Fruit fly (Drosophila melanogaster) whole organism, embryonic: Measurements from ENCODE around the gene S6KL.
A peak's percentile ranks its signal among the peaks of the same experiment; 100 is the strongest.

Experiments
- Antp ChIP-seq: fragments of 200-800 bp; sonication (Bioruptor generic); optimal IDR thresholded peaks from 3 replicates; lab custom pipeline; 2016; ENCODE audit warnings: missing biosample characterization, missing genetic modification characterization
- CG10267 ChIP-seq: fragments of 200-800 bp; sonication (Bioruptor generic); optimal IDR thresholded peaks from 2 replicates; lab custom pipeline; 2018; ENCODE audit warnings: missing biosample characterization, mild to moderate bottlenecking, missing genetic modification characterization, moderate library complexity
- CG10565 ChIP-seq: fragments of 200-800 bp; sonication (Bioruptor generic); optimal IDR thresholded peaks from 3 replicates; lab custom pipeline; 2016; ENCODE audit warnings: missing biosample characterization, mild to moderate bottlenecking, missing genetic modification characterization
- CG13775 ChIP-seq: fragments of 200-800 bp; sonication (Bioruptor generic); optimal IDR thresholded peaks from 3 replicates; lab custom pipeline; 2017; ENCODE audit warnings: missing biosample characterization, mild to moderate bottlenecking, missing genetic modification characterization
- CG15479 ChIP-seq: fragments of 200-800 bp; sonication (Bioruptor generic); optimal IDR thresholded peaks from 3 replicates; lab custom pipeline; 2019; ENCODE audit warnings: missing biosample characterization, mild to moderate bottlenecking, missing genetic modification characterization, moderate library complexity
- CG17385 ChIP-seq: fragments of 200-800 bp; sonication (Bioruptor generic); optimal IDR thresholded peaks from 3 replicates; lab custom pipeline; 2018; ENCODE audit warnings: missing biosample characterization, mild to moderate bottlenecking, missing genetic modification characterization
- CG17829 ChIP-seq: fragments of 200-800 bp; optimal IDR thresholded peaks from 2 replicates; lab custom pipeline; 2019; ENCODE audit warnings: missing biosample characterization, mild to moderate bottlenecking, missing genetic modification characterization, moderate library complexity
- CG31388 ChIP-seq: fragments of 200-800 bp; sonication (Bioruptor generic); optimal IDR thresholded peaks from 2 replicates; lab custom pipeline; 2016; ENCODE audit warnings: missing biosample characterization, missing genetic modification characterization
- CG4617 ChIP-seq: fragments of 200-800 bp; sonication (Bioruptor generic); optimal IDR thresholded peaks from 3 replicates; lab custom pipeline; 2016; ENCODE audit warnings: missing biosample characterization, missing genetic modification characterization, borderline replicate concordance
- CG6791 ChIP-seq: fragments of 200-800 bp; sonication (Bioruptor generic); IDR thresholded peaks from 3 replicates; pipeline ENCODE4 v1.3.6; 2022; ENCODE audit warnings: missing biosample characterization, missing genetic modification characterization; ENCODE audit not compliant: partially characterized antibody
- CG7271 ChIP-seq: fragments of 200-800 bp; sonication (Bioruptor generic); optimal IDR thresholded peaks from 2 replicates; lab custom pipeline; 2018; ENCODE audit warnings: missing biosample characterization, mild to moderate bottlenecking, missing genetic modification characterization, moderate library complexity
- CG8359 ChIP-seq: fragments of 200-800 bp; sonication (Bioruptor generic); optimal IDR thresholded peaks from 2 replicates; lab custom pipeline; 2017; ENCODE audit warnings: missing biosample characterization, mild to moderate bottlenecking, missing genetic modification characterization, borderline replicate concordance
- Camta ChIP-seq: fragments of 200-800 bp; sonication (Bioruptor generic); optimal IDR thresholded peaks from 2 replicates; lab custom pipeline; 2016; ENCODE audit warnings: missing biosample characterization, missing genetic modification characterization
- D19A ChIP-seq: fragments of 200-800 bp; optimal IDR thresholded peaks from 3 replicates; lab custom pipeline; 2019; ENCODE audit warnings: missing biosample characterization, mild to moderate bottlenecking, missing genetic modification characterization, moderate library complexity
- Dip3 ChIP-seq: fragments of 200-800 bp; sonication (Bioruptor generic); optimal IDR thresholded peaks from 3 replicates; lab custom pipeline; 2016; ENCODE audit warnings: missing biosample characterization, missing genetic modification characterization
- Ets97D ChIP-seq: fragments of 200-800 bp; sonication (Bioruptor generic); optimal IDR thresholded peaks from 3 replicates; lab custom pipeline; 2016; ENCODE audit warnings: missing biosample characterization, missing genetic modification characterization
- Hmr ChIP-seq: fragments of 200-800 bp; sonication (Bioruptor generic); optimal IDR thresholded peaks from 3 replicates; lab custom pipeline; 2017; ENCODE audit warnings: mild to moderate bottlenecking, missing biosample characterization, missing genetic modification reagents, missing genetic modification characterization
- NC2α ChIP-seq: fragments of 200-800 bp; sonication (Bioruptor generic); optimal IDR thresholded peaks from 2 replicates; lab custom pipeline; 2016; ENCODE audit warnings: missing biosample characterization, missing genetic modification characterization
- Neu2 ChIP-seq: fragments of 200-800 bp; sonication (Bioruptor generic); optimal IDR thresholded peaks from 3 replicates; lab custom pipeline; 2016; ENCODE audit warnings: missing biosample characterization, missing genetic modification characterization, borderline replicate concordance
- Nf-YA ChIP-seq: fragments of 200-800 bp; sonication (Bioruptor generic); IDR thresholded peaks from 2 replicates; pipeline ENCODE4 v1.3.6; 2022; ENCODE audit warnings: missing biosample characterization, missing genetic modification characterization
- NfI ChIP-seq: fragments of 200-800 bp; sonication (Bioruptor generic); optimal IDR thresholded peaks from 3 replicates; lab custom pipeline; 2018; ENCODE audit warnings: missing biosample characterization, mild to moderate bottlenecking, missing genetic modification characterization, moderate library complexity
- Six4 ChIP-seq: fragments of 200-800 bp; sonication (Bioruptor generic); optimal IDR thresholded peaks from 2 replicates; lab custom pipeline; 2016; ENCODE audit warnings: missing biosample characterization, missing genetic modification characterization
- Sox102F ChIP-seq: fragments of 200-800 bp; sonication (Bioruptor generic); optimal IDR thresholded peaks from 2 replicates; lab custom pipeline; 2018; ENCODE audit warnings: missing biosample characterization, mild to moderate bottlenecking, missing genetic modification characterization, moderate library complexity
- TFAM ChIP-seq: fragments of 200-800 bp; sonication (Bioruptor generic); optimal IDR thresholded peaks from 2 replicates; lab custom pipeline; 2017; ENCODE audit warnings: missing biosample characterization, missing genetic modification characterization, inconsistent platforms
- Xbp1 ChIP-seq: fragments of 200-800 bp; sonication (Bioruptor generic); optimal IDR thresholded peaks from 3 replicates; lab custom pipeline; 2016; ENCODE audit warnings: missing biosample characterization, mild to moderate bottlenecking, missing genetic modification characterization
- ac ChIP-seq: fragments of 200-800 bp; sonication (Bioruptor generic); optimal IDR thresholded peaks from 3 replicates; lab custom pipeline; 2017; ENCODE audit warnings: missing biosample characterization, mild to moderate bottlenecking, missing genetic modification characterization
- bab2 ChIP-seq: fragments of 200-800 bp; sonication (Bioruptor generic); optimal IDR thresholded peaks from 2 replicates; lab custom pipeline; 2016; ENCODE audit warnings: missing biosample characterization, missing genetic modification characterization
- bcd ChIP-seq: fragments of 200-800 bp; sonication (Bioruptor generic); optimal IDR thresholded peaks from 2 replicates; lab custom pipeline; 2017; ENCODE audit warnings: missing biosample characterization, mild to moderate bottlenecking, missing genetic modification characterization
- bowl ChIP-seq: fragments of 200-800 bp; sonication (Bioruptor generic); IDR thresholded peaks from 2 replicates; pipeline ENCODE4 v1.3.6; 2022; ENCODE audit warnings: missing biosample characterization, missing genetic modification characterization
- crp ChIP-seq, 2 experiments: fragments of 200-800 bp; sonication (Bioruptor generic); optimal IDR thresholded peaks; 2 replicates in 1 of 2; 3 replicates in 1 of 2; lab custom pipeline; 2017; ENCODE audit warnings: missing biosample characterization in 2 of 2, missing genetic modification characterization in 2 of 2, mild to moderate bottlenecking in 1 of 2, moderate library complexity in 1 of 2
- da ChIP-seq: fragments of 200-800 bp; sonication (Bioruptor generic); optimal IDR thresholded peaks from 2 replicates; lab custom pipeline; 2016; ENCODE audit warnings: missing biosample characterization, missing genetic modification characterization
- dmrt11E ChIP-seq: fragments of 200-800 bp; sonication (Bioruptor generic); optimal IDR thresholded peaks from 3 replicates; lab custom pipeline; 2018; ENCODE audit warnings: missing biosample characterization, mild to moderate bottlenecking, missing genetic modification characterization, moderate library complexity
- eyg ChIP-seq: fragments of 200-800 bp; sonication (Bioruptor generic); optimal IDR thresholded peaks from 3 replicates; lab custom pipeline; 2016; ENCODE audit warnings: missing biosample characterization, missing genetic modification characterization
- gce ChIP-seq: fragments of 200-800 bp; sonication (Bioruptor generic); IDR thresholded peaks from 3 replicates; pipeline ENCODE4 v1.3.6; 2022; ENCODE audit warnings: missing biosample characterization, missing genetic modification characterization
- gt ChIP-seq: fragments of 200-800 bp; sonication (Bioruptor generic); IDR thresholded peaks from 2 replicates; pipeline ENCODE4 v1.3.6; 2022; ENCODE audit warnings: missing biosample characterization, missing genetic modification characterization
- ken ChIP-seq: fragments of 200-800 bp; sonication (Bioruptor generic); IDR thresholded peaks from 3 replicates; pipeline ENCODE4 v1.3.6; 2022; ENCODE audit warnings: missing biosample characterization, missing genetic modification characterization
- mirr ChIP-seq: fragments of 200-800 bp; sonication (Bioruptor generic); optimal IDR thresholded peaks from 3 replicates; lab custom pipeline; 2018; ENCODE audit warnings: missing biosample characterization, mild to moderate bottlenecking, missing genetic modification characterization
- nau ChIP-seq: fragments of 200-800 bp; sonication (Bioruptor generic); optimal IDR thresholded peaks from 3 replicates; lab custom pipeline; 2017; ENCODE audit warnings: missing biosample characterization, mild to moderate bottlenecking, missing genetic modification characterization, missing genetic modification reagents
- nerfin-1 ChIP-seq: fragments of 200-800 bp; sonication (Bioruptor generic); optimal IDR thresholded peaks from 3 replicates; lab custom pipeline; 2019; ENCODE audit warnings: missing biosample characterization, mild to moderate bottlenecking, missing genetic modification characterization, moderate library complexity
- odd ChIP-seq: fragments of 200-800 bp; sonication (Bioruptor generic); optimal IDR thresholded peaks from 2 replicates; lab custom pipeline; 2017; ENCODE audit warnings: missing biosample characterization, mild to moderate bottlenecking, missing genetic modification characterization
- org-1 ChIP-seq: fragments of 200-800 bp; sonication (Bioruptor generic); optimal IDR thresholded peaks from 2 replicates; lab custom pipeline; 2017; ENCODE audit warnings: missing biosample characterization, missing genetic modification characterization
- prd ChIP-seq, 3 experiments: fragments of >200 bp in 2 of 3; fragments of 200-800 bp in 1 of 3; sonication (Bioruptor generic) in 1 of 3; optimal IDR thresholded peaks in 2 of 3; IDR thresholded peaks in 1 of 3; 2 replicates in 2 of 3; 3 replicates in 1 of 3; pipeline versions ENCODE4 v1.3.6 to Lab custom; 2017 to 2022; ENCODE audit warnings: missing biosample characterization in 1 of 3, missing genetic modification characterization in 1 of 3
- rib ChIP-seq: fragments of 200-800 bp; sonication (Bioruptor generic); IDR thresholded peaks from 2 replicates; pipeline ENCODE4 v1.3.6; 2022; ENCODE audit warnings: missing biosample characterization, missing genetic modification characterization
- row ChIP-seq: fragments of 200-800 bp; sonication (Bioruptor generic); IDR thresholded peaks from 3 replicates; pipeline ENCODE4 v1.3.6; 2022; ENCODE audit warnings: missing biosample characterization, missing genetic modification characterization
- schlank ChIP-seq: fragments of 200-800 bp; sonication (Bioruptor generic); optimal IDR thresholded peaks from 2 replicates; lab custom pipeline; 2018; ENCODE audit warnings: missing biosample characterization, mild to moderate bottlenecking, missing genetic modification characterization
- tna ChIP-seq: fragments of 200-800 bp; sonication (Bioruptor generic); IDR thresholded peaks from 2 replicates; pipeline ENCODE4 v1.3.6; 2022; ENCODE audit warnings: missing biosample characterization, missing genetic modification characterization; ENCODE audit not compliant: partially characterized antibody
- tx ChIP-seq: fragments of 200-800 bp; sonication (Bioruptor generic); optimal IDR thresholded peaks from 2 replicates; lab custom pipeline; 2016; ENCODE audit warnings: missing biosample characterization, missing genetic modification characterization
- wdn ChIP-seq: fragments of 200-800 bp; sonication (Bioruptor generic); IDR thresholded peaks from 2 replicates; pipeline ENCODE4 v1.3.6; 2022; ENCODE audit warnings: missing biosample characterization, missing genetic modification characterization
- zen2 ChIP-seq: fragments of 200-800 bp; sonication (Bioruptor generic); IDR thresholded peaks from 3 replicates; pipeline ENCODE4 v1.3.6; 2022; ENCODE audit warnings: missing biosample characterization, missing genetic modification characterization; ENCODE audit not compliant: partially characterized antibody

S6KL gene

DNA sequence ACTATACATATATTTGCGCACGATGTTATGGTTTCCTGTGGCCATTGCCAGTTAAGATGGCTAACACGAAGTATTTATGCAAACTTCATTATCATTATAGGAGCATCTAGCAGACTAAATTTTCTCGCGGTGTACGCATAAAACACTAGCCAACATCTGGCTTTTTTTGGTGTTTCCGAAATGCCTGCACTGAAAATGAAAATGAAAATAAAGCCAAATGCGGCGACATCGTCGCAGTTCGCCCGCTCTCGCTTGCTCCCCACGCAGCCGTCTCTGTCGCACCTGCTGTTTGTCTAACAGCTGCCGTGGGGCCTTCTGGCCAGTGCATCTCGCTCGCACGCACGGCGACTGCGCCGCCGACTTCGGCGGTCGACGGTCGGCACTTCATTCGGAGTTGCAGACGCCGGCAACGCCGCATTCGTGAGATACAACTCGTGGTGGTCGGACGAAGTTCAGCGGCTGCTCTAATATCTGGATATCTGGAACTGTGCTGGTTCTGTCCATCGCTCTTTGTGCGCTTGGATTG is 13.4 kb upstream of the S6KL start, which contains the start of gene CG6891 (continued):
- TF ChIP-seq CG17385 (GFP tag; lab: Kevin White, UChicago) (no peak), prd (optimal IDR thresholded peaks at IDR 0.05; lab: Kevin White, UChicago) (no peak), prd (GFP tag; IDR thresholded peaks at IDR 0.05; lab: Robert Waterston, UW) (peak; percentile 35; the same call in 2 of the 3 replicates), rib (GFP tag; lab: Robert Waterston, UW) (no peak), CG13775 (no peak), Six4 (no peak), bowl (GFP tag; lab: Robert Waterston, UW) (no peak), Xbp1 (GFP tag; lab: Kevin White, UChicago) (peak; percentile 64), NfI (GFP tag; lab: Kevin White, UChicago) (peak; percentile 15), bcd (GFP tag; lab: Kevin White, UChicago) (no peak), eyg (GFP tag; lab: Kevin White, UChicago) (no peak), dmrt11E (tag; lab: Kevin White, UChicago) (peak; percentile 46), CG17829 (tag; lab: Kevin White, UChicago) (peak; percentile 41), tx (GFP tag; lab: Kevin White, UChicago) (no peak), TFAM (GFP tag; lab: Kevin White, UChicago) (no peak), Camta (no peak), CG6791 (GFP tag; lab: Robert Waterston, UW) (no peak), tna (GFP tag; lab: Robert Waterston, UW) (no peak), org-1 (GFP tag; lab: Kevin White, UChicago) (no peak), Antp (GFP tag; lab: Kevin White, UChicago) (peak; percentile 39), mirr (GFP tag; lab: Kevin White, UChicago) (no peak), Hmr (no peak), row (GFP tag; lab: Robert Waterston, UW) (peak; percentile 86), ken (GFP tag; lab: Robert Waterston, UW) (peak; percentile 29; the same call in 1 of the 3 replicates), zen2 (GFP tag; lab: Robert Waterston, UW) (0 out of 3 replicates have a peak, but pooled peaks have one; percentile 32), Dip3 (GFP tag; lab: Kevin White, UChicago) (no peak), nau (GFP tag; lab: Kevin White, UChicago) (peak; percentile 19), Ets97D (GFP tag; lab: Kevin White, UChicago) (no peak), schlank (tag; lab: Kevin White, UChicago) (no peak), Sox102F (GFP tag; lab: Kevin White, UChicago) (peak; percentile 30), gce (GFP tag; lab: Robert Waterston, UW) (no peak), CG10565 (GFP tag; lab: Kevin White, UChicago) (no peak), NC2α (peak; percentile 5), odd (GFP tag; lab: Kevin White, UChicago) (no peak), da (GFP tag; lab: Kevin White, UChicago) (peak; percentile 49), Nf-YA (GFP tag; lab: Robert Waterston, UW) (no peak), Neu2 (GFP tag; lab: Kevin White, UChicago) (no peak), CG4617 (GFP tag; lab: Kevin White, UChicago) (no peak), CG15479 (GFP tag; lab: Kevin White, UChicago) (no peak), crp (GFP tag; optimal IDR thresholded peaks at IDR 0.05; lab: Kevin White, UChicago) (peak in 1 of 2 experiments; percentile 17), nerfin-1 (tag; lab: Kevin White, UChicago) (peak; percentile 33), D19A (tag; lab: Kevin White, UChicago) (no peak), bab2 (GFP tag; lab: Kevin White, UChicago) (no peak), CG8359 (GFP tag; lab: Kevin White, UChicago) (no peak), gt (GFP tag; lab: Robert Waterston, UW) (no peak), CG10267 (tag; lab: Kevin White, UChicago) (no peak), CG7271 (tag; lab: Kevin White, UChicago) (no peak), CG31388 (GFP tag; lab: Kevin White, UChicago) (no peak), ac (GFP tag; lab: Kevin White, UChicago) (peak; percentile 45), wdn (GFP tag; lab: Robert Waterston, UW) (no peak)
